Fruit fly (Drosophila melanogaster) whole organism, prepupa: ENCODE results near the gene CG31463.

Experiments
- Blimp-1 ChIP-seq: fragments of 200-800 bp; sonication (Bioruptor generic); optimal IDR thresholded peaks from 3 replicates; lab custom pipeline; 2017; ENCODE audit warnings: missing biosample characterization, missing genetic modification characterization, mild to moderate bottlenecking, moderate library complexity, missing genetic modification reagents
- CG10669 ChIP-seq: fragments of 200-800 bp; sonication (Bioruptor generic); optimal IDR thresholded peaks from 3 replicates; lab custom pipeline; 2018; ENCODE audit warnings: missing biosample characterization, mild to moderate bottlenecking, missing genetic modification characterization, moderate library complexity
- CG11294 ChIP-seq: fragments of 200-800 bp; sonication (Bioruptor generic); IDR thresholded peaks from 2 replicates; pipeline ENCODE4 v1.3.6; 2022; ENCODE audit warnings: missing biosample characterization, missing genetic modification characterization
- CG11762 ChIP-seq: fragments of 200-800 bp; sonication (Bioruptor generic); optimal IDR thresholded peaks from 3 replicates; lab custom pipeline; 2016; ENCODE audit warnings: missing biosample characterization, missing genetic modification characterization; ENCODE audit not compliant: insufficient read depth
- CG11902 ChIP-seq: fragments of 200-800 bp; sonication (Bioruptor generic); optimal IDR thresholded peaks from 3 replicates; lab custom pipeline; 2016; ENCODE audit warnings: missing biosample characterization, missing genetic modification characterization
- CG15336 ChIP-seq: fragments of 200-800 bp; sonication (Bioruptor generic); IDR thresholded peaks from 2 replicates; pipeline ENCODE4 v1.3.6; 2022; ENCODE audit warnings: missing biosample characterization, missing genetic modification characterization
- CG1621 ChIP-seq: fragments of 200-800 bp; sonication (Bioruptor generic); optimal IDR thresholded peaks from 3 replicates; lab custom pipeline; 2018; ENCODE audit warnings: missing biosample characterization, mild to moderate bottlenecking, missing genetic modification characterization
- CG16779 ChIP-seq: fragments of 200-800 bp; sonication (Bioruptor generic); optimal IDR thresholded peaks from 3 replicates; lab custom pipeline; 2017; ENCODE audit warnings: missing biosample characterization, mild to moderate bottlenecking, missing genetic modification characterization
- CG3032 ChIP-seq: fragments of 200-800 bp; optimal IDR thresholded peaks from 2 replicates; lab custom pipeline; 2019; ENCODE audit warnings: missing biosample characterization, mild to moderate bottlenecking, missing genetic modification characterization, moderate library complexity
- CG31627 ChIP-seq: fragments of 200-800 bp; sonication (Bioruptor generic); optimal IDR thresholded peaks from 3 replicates; lab custom pipeline; 2016; ENCODE audit warnings: missing biosample characterization, missing genetic modification characterization
- CG34406 ChIP-seq: fragments of 200-800 bp; sonication (Bioruptor generic); optimal IDR thresholded peaks from 3 replicates; lab custom pipeline; 2016; ENCODE audit warnings: missing biosample characterization, missing genetic modification characterization
- CG3919 ChIP-seq: fragments of 200-800 bp; sonication (Bioruptor generic); optimal IDR thresholded peaks from 3 replicates; lab custom pipeline; 2016; ENCODE audit warnings: missing biosample characterization, missing genetic modification characterization
- CG4318 ChIP-seq: fragments of 200-800 bp; sonication (Bioruptor generic); optimal IDR thresholded peaks from 3 replicates; lab custom pipeline; 2017; ENCODE audit warnings: missing biosample characterization, mild to moderate bottlenecking, missing genetic modification characterization
- CG6163 ChIP-seq: fragments of 200-800 bp; sonication (Bioruptor generic); IDR thresholded peaks from 3 replicates; pipeline ENCODE4 v1.3.6; 2022; ENCODE audit warnings: missing biosample characterization, missing genetic modification characterization
- CG6276 ChIP-seq: fragments of 200-800 bp; sonication (Bioruptor generic); optimal IDR thresholded peaks from 2 replicates; lab custom pipeline; 2017; ENCODE audit warnings: missing biosample characterization, mild to moderate bottlenecking, missing genetic modification characterization
- CG6792 ChIP-seq: fragments of 200-800 bp; sonication (Bioruptor generic); optimal IDR thresholded peaks from 3 replicates; lab custom pipeline; 2016; ENCODE audit warnings: missing biosample characterization, missing genetic modification characterization
- CG6808 ChIP-seq: fragments of 200-800 bp; sonication (Bioruptor generic); optimal IDR thresholded peaks from 3 replicates; lab custom pipeline; 2017; ENCODE audit warnings: missing biosample characterization, missing genetic modification characterization, mild to moderate bottlenecking, moderate library complexity, missing genetic modification reagents
- CG7368 ChIP-seq: fragments of 200-800 bp; sonication (Bioruptor generic); optimal IDR thresholded peaks from 3 replicates; lab custom pipeline; 2016; ENCODE audit warnings: missing biosample characterization, missing genetic modification characterization
- CG8319 ChIP-seq: fragments of 200-800 bp; sonication (Bioruptor generic); optimal IDR thresholded peaks from 3 replicates; lab custom pipeline; 2016; ENCODE audit warnings: missing biosample characterization, missing genetic modification characterization
- CG8632 ChIP-seq: fragments of 200-800 bp; sonication (Bioruptor generic); optimal IDR thresholded peaks from 3 replicates; lab custom pipeline; 2016; ENCODE audit warnings: missing biosample characterization, missing genetic modification characterization
- CG9139 ChIP-seq: fragments of 200-800 bp; sonication (Bioruptor generic); optimal IDR thresholded peaks from 3 replicates; lab custom pipeline; 2017; ENCODE audit warnings: missing biosample characterization, mild to moderate bottlenecking, missing genetic modification characterization
- Eip78C ChIP-seq: fragments of 200-800 bp; sonication (Bioruptor generic); peaks from one replicate; lab custom pipeline; 2016; ENCODE audit warnings: missing biosample characterization, missing genetic modification characterization
- Eip93F ChIP-seq: fragments of 200-800 bp; sonication (Bioruptor generic); optimal IDR thresholded peaks from 2 replicates; lab custom pipeline; 2016; ENCODE audit warnings: missing biosample characterization, mild to moderate bottlenecking, missing genetic modification characterization
- Ets21C ChIP-seq: fragments of 200-800 bp; sonication (Bioruptor generic); optimal IDR thresholded peaks from 3 replicates; lab custom pipeline; 2016; ENCODE audit warnings: missing biosample characterization, missing genetic modification characterization
- Ets96B ChIP-seq: fragments of 200-800 bp; optimal IDR thresholded peaks from 2 replicates; lab custom pipeline; 2019; ENCODE audit warnings: missing biosample characterization, mild to moderate bottlenecking, missing genetic modification characterization, moderate library complexity
- Hr4 ChIP-seq: fragments of 200-800 bp; sonication (Bioruptor generic); optimal IDR thresholded peaks from 3 replicates; lab custom pipeline; 2016; ENCODE audit warnings: missing biosample characterization, missing genetic modification characterization
- Lpt ChIP-seq: fragments of 200-800 bp; sonication (Bioruptor generic); optimal IDR thresholded peaks from 3 replicates; lab custom pipeline; 2016; ENCODE audit warnings: missing biosample characterization, missing genetic modification characterization
- OdsH ChIP-seq: fragments of 200-800 bp; sonication (Bioruptor generic); optimal IDR thresholded peaks from 3 replicates; lab custom pipeline; 2016; ENCODE audit warnings: missing biosample characterization, missing genetic modification characterization
- Sox14 ChIP-seq: fragments of 200-800 bp; sonication (Bioruptor generic); optimal IDR thresholded peaks from 3 replicates; lab custom pipeline; 2016; ENCODE audit warnings: missing biosample characterization, missing genetic modification characterization
- Sox15 ChIP-seq: fragments of 200-800 bp; sonication (Bioruptor generic); optimal IDR thresholded peaks from 3 replicates; lab custom pipeline; 2016; ENCODE audit warnings: missing biosample characterization, missing genetic modification characterization
- cyc ChIP-seq: fragments of 200-800 bp; sonication (Bioruptor generic); optimal IDR thresholded peaks from 3 replicates; lab custom pipeline; 2016; ENCODE audit warnings: missing biosample characterization, missing genetic modification characterization
- dsx ChIP-seq: fragments of 200-800 bp; optimal IDR thresholded peaks from 3 replicates; lab custom pipeline; 2019; ENCODE audit warnings: missing biosample characterization, mild to moderate bottlenecking, missing genetic modification characterization, moderate library complexity; ENCODE audit not compliant: poor library complexity, severe bottlenecking
- eg ChIP-seq: fragments of 200-800 bp; sonication (Bioruptor generic); IDR thresholded peaks from 3 replicates; pipeline ENCODE4 v1.3.6; 2022; ENCODE audit warnings: missing biosample characterization, missing genetic modification characterization
- esn ChIP-seq: fragments of 200-800 bp; sonication (Bioruptor generic); optimal IDR thresholded peaks from 2 replicates; lab custom pipeline; 2016; ENCODE audit warnings: missing biosample characterization, mild to moderate bottlenecking, missing genetic modification characterization, moderate library complexity
- fd85E ChIP-seq: fragments of 200-800 bp; sonication (Bioruptor generic); optimal IDR thresholded peaks from 3 replicates; lab custom pipeline; 2016; ENCODE audit warnings: missing biosample characterization, missing genetic modification characterization
- fkh ChIP-seq: fragments of 200-800 bp; sonication (Bioruptor generic); optimal IDR thresholded peaks from 3 replicates; lab custom pipeline; 2017; ENCODE audit warnings: missing biosample characterization, mild to moderate bottlenecking, missing genetic modification characterization, moderate library complexity
- lz ChIP-seq: fragments of 200-800 bp; sonication (Bioruptor generic); optimal IDR thresholded peaks from 3 replicates; lab custom pipeline; 2016; ENCODE audit warnings: missing biosample characterization, missing genetic modification characterization
- pdm3 ChIP-seq: fragments of 200-800 bp; sonication (Bioruptor generic); optimal IDR thresholded peaks from 3 replicates; lab custom pipeline; 2016; ENCODE audit warnings: missing biosample characterization, missing genetic modification characterization
- salr ChIP-seq, 2 experiments: fragments of 200-800 bp; sonication (Bioruptor generic); optimal IDR thresholded peaks; 3 replicates each; lab custom pipeline; 2016 to 2018; ENCODE audit warnings: missing biosample characterization in 2 of 2, missing genetic modification characterization in 2 of 2, mild to moderate bottlenecking in 1 of 2
- ss ChIP-seq, 2 experiments: fragments of 200-800 bp; sonication (Bioruptor generic); optimal IDR thresholded peaks; 2 replicates in 1 of 2; 3 replicates in 1 of 2; lab custom pipeline; 2017 to 2018; ENCODE audit warnings: mild to moderate bottlenecking in 2 of 2, missing biosample characterization in 2 of 2, missing genetic modification characterization in 2 of 2, moderate library complexity in 1 of 2
- topi ChIP-seq: fragments of 200-800 bp; sonication (Bioruptor generic); optimal IDR thresholded peaks from 3 replicates; lab custom pipeline; 2016; ENCODE audit warnings: missing biosample characterization, missing genetic modification characterization

The CG31463 gene

dm6 chr3R:8313038-8313437 is 20.9 kb downstream of the CG31463 start, which contains the start of gene CG7483:
CG7483 (plus strand) TSS chr3R:8313208.
- TF ChIP-seq Eip78C, result peak; percentile 52
- no peak for TF ChIP-seq fkh

DNA sequence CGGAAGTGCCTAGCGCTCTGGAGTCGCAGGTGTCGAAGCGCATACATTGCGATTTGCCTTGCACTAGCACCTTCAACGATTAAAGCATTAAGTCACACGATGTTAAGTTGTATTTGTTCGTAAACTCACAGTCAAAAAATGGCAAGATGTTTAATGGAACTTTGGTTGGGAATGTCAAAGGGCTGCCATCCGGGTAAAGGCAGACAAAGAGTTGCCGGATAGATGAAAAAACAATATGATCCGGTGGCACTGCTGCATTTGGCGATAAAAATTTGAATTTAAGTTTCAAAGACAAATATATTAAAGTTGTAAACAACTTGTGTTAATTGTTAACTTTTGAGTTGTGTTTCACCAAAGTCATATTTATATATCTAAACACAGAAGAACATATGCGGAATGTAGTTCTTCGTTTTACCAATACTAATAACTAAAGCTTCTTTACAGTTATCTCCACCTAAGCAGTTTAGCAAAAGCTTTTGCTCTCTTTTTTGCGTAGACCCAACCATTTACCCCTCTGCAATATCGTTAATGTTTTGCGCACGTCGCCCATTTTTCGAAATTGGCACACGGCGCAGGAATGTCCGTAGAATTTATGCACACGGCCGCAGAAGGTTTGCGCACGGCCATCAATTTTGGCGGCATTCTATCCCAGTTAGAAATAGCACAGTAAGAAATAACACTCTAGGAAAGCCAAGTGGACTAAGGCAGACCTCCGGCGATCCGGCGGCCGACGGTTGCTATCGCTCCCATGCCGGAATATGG is 24.4 kb downstream of the CG31463 start, which contains the start of gene Coq2:
Gene Coq2, minus strand, starts transcription at position 200 of the 762 bp plus-strand sequence.
- TF ChIP-seq CG7368 (GFP tag; lab: Kevin White, UChicago), result no peak
- TF ChIP-seq fkh, result no peak
- no peak for TF ChIP-seq CG11762 (GFP tag; lab: Kevin White, UChicago)
- peak; percentile 11 for TF ChIP-seq esn (GFP tag; lab: Kevin White, UChicago)
- no peak for TF ChIP-seq CG11294 (GFP tag; lab: Robert Waterston, UW)
- no peak for TF ChIP-seq CG6792
- TF ChIP-seq CG6163 (GFP tag; lab: Robert Waterston, UW), result peak; percentile 30; the same call in 1 of the 3 replicates
- no peak for TF ChIP-seq Sox15 (GFP tag; lab: Kevin White, UChicago)
- no peak for TF ChIP-seq CG10669 (GFP tag; lab: Kevin White, UChicago)

DNA sequence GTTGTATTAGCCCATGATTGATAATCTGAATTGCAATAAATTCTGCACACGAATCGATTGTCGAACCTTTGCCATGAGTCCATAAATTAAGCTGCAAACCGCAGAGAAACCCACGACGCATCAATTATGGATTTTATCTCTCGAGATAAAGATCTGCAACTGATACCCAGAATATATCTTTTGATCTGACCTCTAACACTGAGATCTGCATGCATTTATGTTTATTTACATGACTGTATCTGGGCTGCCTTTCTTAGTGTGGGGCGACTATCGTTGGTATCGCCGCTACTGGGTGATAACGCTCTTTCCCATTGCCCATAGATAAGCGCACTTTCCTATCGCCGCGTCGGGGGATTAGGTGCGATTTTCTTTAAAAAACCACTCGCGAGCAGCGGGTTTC is 25.1 kb downstream of the CG31463 start, which contains the start of gene Ctr1B:
Gene Ctr1B, plus strand, starts transcription at position 398 of the 400 bp plus-strand sequence.
- TF ChIP-seq Eip78C (peak; percentile 53), eg (GFP tag; lab: Robert Waterston, UW) (0 out of 3 replicates have a peak, but pooled peaks have one; percentile 39), salr (GFP tag; optimal IDR thresholded peaks at IDR 0.05; lab: Kevin White, UChicago) (no peak)

DNA sequence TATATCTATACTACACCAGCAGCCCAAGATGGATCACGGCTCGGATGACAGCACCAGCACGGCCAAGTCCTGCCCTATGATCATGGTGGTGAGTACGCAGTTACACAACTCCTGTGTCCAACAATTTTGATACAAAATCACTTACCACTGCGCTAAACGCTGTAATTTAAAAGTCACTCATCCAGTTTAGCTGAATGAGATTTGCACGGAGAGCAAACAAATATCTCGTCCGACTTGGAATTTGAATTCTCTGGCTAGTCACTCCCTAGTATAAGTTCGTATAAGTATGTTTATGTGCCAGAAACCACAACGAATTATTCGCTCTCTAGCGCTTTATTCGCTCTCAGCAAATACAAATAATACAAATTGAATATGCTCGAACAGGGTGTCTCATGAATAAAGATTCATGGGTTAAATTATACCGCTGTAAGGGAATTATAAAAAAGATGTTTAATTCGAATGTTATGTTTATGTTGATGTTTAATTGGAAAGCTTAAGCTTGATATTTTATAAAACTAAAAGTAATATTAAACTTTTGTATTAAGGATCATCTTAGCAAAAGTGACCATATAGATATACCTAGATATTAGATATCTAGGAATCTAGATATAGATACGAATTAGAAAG is 25.7 kb downstream of the CG31463 start:
- TF ChIP-seq CG6792 (no peak), esn (GFP tag; lab: Kevin White, UChicago) (no peak), CG4318 (GFP tag; lab: Kevin White, UChicago) (no peak), CG3919 (GFP tag; lab: Kevin White, UChicago) (no peak), CG15336 (GFP tag; lab: Robert Waterston, UW) (peak; percentile 76), CG9139 (GFP tag; lab: Kevin White, UChicago) (no peak), CG16779 (tag; lab: Kevin White, UChicago) (no peak), lz (GFP tag; lab: Kevin White, UChicago) (no peak), CG11902 (GFP tag; lab: Kevin White, UChicago) (no peak), CG8632 (GFP tag; lab: Kevin White, UChicago) (no peak), CG7368 (GFP tag; lab: Kevin White, UChicago) (no peak), CG3032 (tag; lab: Kevin White, UChicago) (no peak), Blimp-1 (GFP tag; lab: Kevin White, UChicago) (no peak), CG8319 (GFP tag; lab: Kevin White, UChicago) (no peak), fkh (peak; percentile 47), ss (GFP tag; optimal IDR thresholded peaks at IDR 0.05; lab: Kevin White, UChicago) (no peak), topi (GFP tag; lab: Kevin White, UChicago) (no peak), pdm3 (GFP tag; lab: Kevin White, UChicago) (no peak), Eip78C (no peak), CG6808 (GFP tag; lab: Kevin White, UChicago) (no peak), Sox14 (GFP tag; lab: Kevin White, UChicago) (no peak), OdsH (no peak), dsx (GFP tag; lab: Kevin White, UChicago) (no peak), CG34406 (no peak), fd85E (GFP tag; lab: Kevin White, UChicago) (no peak), salr (GFP tag; optimal IDR thresholded peaks at IDR 0.05; lab: Kevin White, UChicago) (no peak), CG1621 (no peak), CG6163 (GFP tag; lab: Robert Waterston, UW) (peak; percentile 54; the same call in 2 of the 3 replicates), cyc (GFP tag; lab: Kevin White, UChicago) (no peak), CG31627 (no peak), Ets96B (tag; lab: Kevin White, UChicago) (no peak), Lpt (no peak), CG11762 (GFP tag; lab: Kevin White, UChicago) (no peak), Hr4 (GFP tag; lab: Kevin White, UChicago) (peak; percentile 51), CG6276 (GFP tag; lab: Kevin White, UChicago) (no peak), Ets21C (GFP tag; lab: Kevin White, UChicago) (no peak), Eip93F (GFP tag; lab: Kevin White, UChicago) (no peak)
